Fruit fly (Drosophila melanogaster) whole organism, embryonic: ENCODE measurements around the gene CG8765.
A peak's percentile ranks its signal among the peaks of the same experiment; 100 is the strongest.

Source experiments
- Abd-B ChIP-seq: fragments of 200-800 bp; sonication (Bioruptor generic); optimal IDR thresholded peaks from 2 replicates; lab custom pipeline; 2018; ENCODE audit warnings: missing biosample characterization, mild to moderate bottlenecking, missing genetic modification characterization, moderate library complexity
- Aef1 ChIP-seq: fragments of 200-800 bp; sonication (Bioruptor generic); IDR thresholded peaks from 3 replicates; pipeline ENCODE4 v1.3.6; 2022; ENCODE audit warnings: missing biosample characterization, missing genetic modification characterization
- Atf6 ChIP-seq: fragments of 200-800 bp; sonication (Bioruptor generic); IDR thresholded peaks from 2 replicates; pipeline ENCODE4 v1.3.6; 2022; ENCODE audit warnings: missing biosample characterization, missing genetic modification characterization
- Bteb2 ChIP-seq: fragments of 200-800 bp; sonication (Bioruptor generic); optimal IDR thresholded peaks from 2 replicates; lab custom pipeline; 2016; ENCODE audit warnings: missing biosample characterization, missing genetic modification characterization
- C15 ChIP-seq: fragments of 200-800 bp; sonication (Bioruptor generic); IDR thresholded peaks from 3 replicates; pipeline ENCODE4 v1.3.6; 2022; ENCODE audit warnings: missing biosample characterization, missing genetic modification characterization
- CG10321 ChIP-seq: fragments of 200-800 bp; sonication (Bioruptor generic); IDR thresholded peaks from 2 replicates; pipeline ENCODE4 v1.3.6; 2022; ENCODE audit warnings: missing biosample characterization, missing genetic modification characterization
- CG11398 ChIP-seq: fragments of 200-800 bp; sonication (Bioruptor generic); optimal IDR thresholded peaks from 2 replicates; lab custom pipeline; 2016; ENCODE audit warnings: missing biosample characterization, missing genetic modification characterization
- CG11504 ChIP-seq: fragments of 200-800 bp; sonication (Bioruptor generic); optimal IDR thresholded peaks from 3 replicates; lab custom pipeline; 2019; ENCODE audit warnings: missing biosample characterization, mild to moderate bottlenecking, missing genetic modification characterization, moderate library complexity
- CG14441 ChIP-seq: fragments of 200-800 bp; sonication (Bioruptor generic); IDR thresholded peaks from 2 replicates; pipeline ENCODE4 v1.3.6; 2022; ENCODE audit warnings: missing biosample characterization, missing genetic modification characterization
- CG15601 ChIP-seq: fragments of 200-800 bp; sonication (Bioruptor generic); optimal IDR thresholded peaks from 3 replicates; lab custom pipeline; 2019; ENCODE audit warnings: missing biosample characterization, mild to moderate bottlenecking, missing genetic modification characterization, moderate library complexity
- CG15696 ChIP-seq: fragments of 200-800 bp; sonication (Bioruptor generic); optimal IDR thresholded peaks from 2 replicates; lab custom pipeline; 2019; ENCODE audit warnings: missing biosample characterization, mild to moderate bottlenecking, missing genetic modification characterization, moderate library complexity
- CG1602 ChIP-seq: fragments of 200-800 bp; sonication (Bioruptor generic); optimal IDR thresholded peaks from 3 replicates; lab custom pipeline; 2016; ENCODE audit warnings: missing biosample characterization, missing genetic modification characterization
- CG1603 ChIP-seq: fragments of 200-800 bp; sonication (Bioruptor generic); optimal IDR thresholded peaks from 2 replicates; lab custom pipeline; 2019; ENCODE audit warnings: missing biosample characterization, mild to moderate bottlenecking, missing genetic modification characterization, moderate library complexity
- CG16815 ChIP-seq: fragments of 200-800 bp; sonication (Bioruptor generic); optimal IDR thresholded peaks from 3 replicates; lab custom pipeline; 2017; ENCODE audit warnings: missing biosample characterization, mild to moderate bottlenecking, missing genetic modification characterization
- CG16863 ChIP-seq: fragments of 200-800 bp; sonication (Bioruptor generic); optimal IDR thresholded peaks from 3 replicates; lab custom pipeline; 2016; ENCODE audit warnings: missing biosample characterization, missing genetic modification characterization
- CG18764 ChIP-seq: fragments of 200-800 bp; sonication (Bioruptor generic); optimal IDR thresholded peaks from 3 replicates; lab custom pipeline; 2016; ENCODE audit warnings: missing biosample characterization, missing genetic modification characterization
- CG31224 ChIP-seq: fragments of 200-800 bp; sonication (Bioruptor generic); IDR thresholded peaks from 2 replicates; pipeline ENCODE4 v1.3.6; 2022; ENCODE audit warnings: missing biosample characterization, missing genetic modification characterization
- CG3847 ChIP-seq: fragments of 200-800 bp; sonication (Bioruptor generic); IDR thresholded peaks from 2 replicates; pipeline ENCODE4 v1.3.6; 2022; ENCODE audit warnings: missing biosample characterization, missing genetic modification characterization
- CG4820 ChIP-seq: fragments of 200-800 bp; sonication (Bioruptor generic); optimal IDR thresholded peaks from 3 replicates; lab custom pipeline; 2016; ENCODE audit warnings: missing biosample characterization, missing genetic modification characterization
- CG6254 ChIP-seq: fragments of 200-800 bp; sonication (Bioruptor generic); optimal IDR thresholded peaks from 3 replicates; lab custom pipeline; 2017; ENCODE audit warnings: mild to moderate bottlenecking, missing biosample characterization, missing genetic modification reagents, missing genetic modification characterization
- CG6689 ChIP-seq: fragments of 200-800 bp; sonication (Bioruptor generic); IDR thresholded peaks from 2 replicates; pipeline ENCODE4 v1.3.6; 2022; ENCODE audit warnings: missing biosample characterization, missing genetic modification characterization
- CG6791 ChIP-seq: fragments of 200-800 bp; sonication (Bioruptor generic); IDR thresholded peaks from 3 replicates; pipeline ENCODE4 v1.3.6; 2022; ENCODE audit warnings: missing biosample characterization, missing genetic modification characterization; ENCODE audit not compliant: partially characterized antibody
- CG8924 ChIP-seq: fragments of 200-800 bp; optimal IDR thresholded peaks from 3 replicates; lab custom pipeline; 2019; ENCODE audit warnings: missing biosample characterization, mild to moderate bottlenecking, missing genetic modification characterization, moderate library complexity
- D ChIP-seq, 2 experiments: fragments of 200-800 bp in 1 of 2; fragments of >200 bp in 1 of 2; sonication (Bioruptor generic) in 1 of 2; optimal IDR thresholded peaks; 2 replicates in 1 of 2; 3 replicates in 1 of 2; lab custom pipeline; 2017; ENCODE audit warnings: mild to moderate bottlenecking in 1 of 2, missing biosample characterization in 1 of 2, missing genetic modification characterization in 1 of 2, missing genetic modification reagents in 1 of 2
- Drgx ChIP-seq: fragments of 200-800 bp; sonication (Bioruptor generic); IDR thresholded peaks from 2 replicates; pipeline ENCODE4 v1.3.6; 2022; ENCODE audit warnings: missing biosample characterization, missing genetic modification characterization
- Hr51 ChIP-seq, 2 experiments: fragments of 200-800 bp; sonication (Bioruptor generic); optimal IDR thresholded peaks; 2 replicates in 1 of 2; 3 replicates in 1 of 2; lab custom pipeline; 2016 to 2018; ENCODE audit warnings: missing biosample characterization in 2 of 2, missing genetic modification characterization in 2 of 2, mild to moderate bottlenecking in 1 of 2, moderate library complexity in 1 of 2
- Max ChIP-seq: fragments of 200-800 bp; sonication (Bioruptor generic); optimal IDR thresholded peaks from 2 replicates; lab custom pipeline; 2016; ENCODE audit warnings: missing biosample characterization, mild to moderate bottlenecking, missing genetic modification characterization
- Nf-YC ChIP-seq: fragments of 200-800 bp; optimal IDR thresholded peaks from 3 replicates; lab custom pipeline; 2019; ENCODE audit warnings: missing biosample characterization, mild to moderate bottlenecking, missing genetic modification characterization, moderate library complexity
- PHDP ChIP-seq: fragments of 200-800 bp; sonication (Bioruptor generic); optimal IDR thresholded peaks from 3 replicates; lab custom pipeline; 2018; ENCODE audit warnings: missing biosample characterization, mild to moderate bottlenecking, missing genetic modification characterization, moderate library complexity
- Sox100B ChIP-seq: fragments of 200-800 bp; sonication (Bioruptor generic); optimal IDR thresholded peaks from 3 replicates; lab custom pipeline; 2018; ENCODE audit warnings: missing biosample characterization, mild to moderate bottlenecking, missing genetic modification characterization
- Usf ChIP-seq: fragments of 200-800 bp; sonication (Bioruptor generic); optimal IDR thresholded peaks from 2 replicates; lab custom pipeline; 2017; ENCODE audit warnings: missing genotype, missing biosample characterization, missing genetic modification characterization
- bab2 ChIP-seq: fragments of 200-800 bp; sonication (Bioruptor generic); optimal IDR thresholded peaks from 2 replicates; lab custom pipeline; 2016; ENCODE audit warnings: missing biosample characterization, missing genetic modification characterization
- chinmo ChIP-seq: fragments of 200-800 bp; sonication (Bioruptor generic); IDR thresholded peaks from 4 replicates; pipeline ENCODE4 v1.3.6; 2022; ENCODE audit warnings: missing biosample characterization, missing genetic modification characterization; ENCODE audit not compliant: partially characterized antibody
- chn ChIP-seq: fragments of 200-800 bp; sonication (Bioruptor generic); optimal IDR thresholded peaks from 2 replicates; lab custom pipeline; 2016; ENCODE audit warnings: missing biosample characterization, missing genetic modification characterization
- croc ChIP-seq: fragments of 200-800 bp; sonication (Bioruptor generic); conservative IDR thresholded peaks from 3 replicates; pipeline ENCODE4 v1.3.6; 2022; ENCODE audit warnings: missing biosample characterization, missing genetic modification characterization
- dmrt11E ChIP-seq: fragments of 200-800 bp; sonication (Bioruptor generic); optimal IDR thresholded peaks from 3 replicates; lab custom pipeline; 2018; ENCODE audit warnings: missing biosample characterization, mild to moderate bottlenecking, missing genetic modification characterization, moderate library complexity
- exex ChIP-seq: fragments of 200-800 bp; sonication (Bioruptor generic); optimal IDR thresholded peaks from 4 replicates; lab custom pipeline; 2018; ENCODE audit warnings: missing biosample characterization, mild to moderate bottlenecking, missing genetic modification characterization, moderate library complexity
- fd3F ChIP-seq: fragments of 200-800 bp; sonication (Bioruptor generic); optimal IDR thresholded peaks from 2 replicates; lab custom pipeline; 2018; ENCODE audit warnings: missing biosample characterization, mild to moderate bottlenecking, missing genetic modification characterization, moderate library complexity
- knrl ChIP-seq: fragments of 200-800 bp; sonication (Bioruptor generic); IDR thresholded peaks from 3 replicates; pipeline ENCODE4 v1.3.6; 2022; ENCODE audit warnings: missing biosample characterization, missing genetic modification characterization; ENCODE audit not compliant: partially characterized antibody
- nerfin-2 ChIP-seq: fragments of 200-800 bp; sonication (Bioruptor generic); IDR thresholded peaks from 2 replicates; pipeline ENCODE4 v1.3.6; 2022; ENCODE audit warnings: missing biosample characterization, missing genetic modification characterization; ENCODE audit not compliant: partially characterized antibody
- row ChIP-seq: fragments of 200-800 bp; sonication (Bioruptor generic); IDR thresholded peaks from 3 replicates; pipeline ENCODE4 v1.3.6; 2022; ENCODE audit warnings: missing biosample characterization, missing genetic modification characterization
- sd ChIP-seq: fragments of 200-800 bp; sonication (Bioruptor generic); optimal IDR thresholded peaks from 3 replicates; lab custom pipeline; 2018; ENCODE audit warnings: missing biosample characterization, mild to moderate bottlenecking, missing genetic modification characterization, moderate library complexity
- sug ChIP-seq: fragments of 200-800 bp; optimal IDR thresholded peaks from 2 replicates; lab custom pipeline; 2019; ENCODE audit warnings: missing biosample characterization, mild to moderate bottlenecking, missing genetic modification characterization, moderate library complexity
- tgo ChIP-seq: fragments of 200-800 bp; sonication (Bioruptor generic); IDR thresholded peaks from 3 replicates; pipeline ENCODE4 v1.3.6; 2022; ENCODE audit warnings: missing biosample characterization, missing genetic modification characterization
- tio ChIP-seq: fragments of 200-800 bp; sonication (Bioruptor generic); optimal IDR thresholded peaks from 2 replicates; lab custom pipeline; 2017; ENCODE audit warnings: missing biosample characterization, missing genetic modification characterization, inconsistent platforms
- unpg ChIP-seq: fragments of 200-800 bp; sonication (Bioruptor generic); optimal IDR thresholded peaks from 3 replicates; lab custom pipeline; 2018; ENCODE audit warnings: missing biosample characterization, mild to moderate bottlenecking, missing genetic modification characterization, moderate library complexity
- wdn ChIP-seq: fragments of 200-800 bp; sonication (Bioruptor generic); IDR thresholded peaks from 2 replicates; pipeline ENCODE4 v1.3.6; 2022; ENCODE audit warnings: missing biosample characterization, missing genetic modification characterization
- zen ChIP-seq: fragments of 200-800 bp; sonication (Bioruptor generic); optimal IDR thresholded peaks from 3 replicates; lab custom pipeline; 2018; ENCODE audit warnings: missing biosample characterization, mild to moderate bottlenecking, missing genetic modification characterization, moderate library complexity

Gene CG8765

dm6 chr3L:19634788-19635448 is 52.2 kb downstream of the CG8765 start (continued):
- TF ChIP-seq CG3847 (GFP tag; lab: Robert Waterston, UW) (peak; percentile 58; the same call in 1 of the 2 replicates), tio (GFP tag; lab: Kevin White, UChicago) (peak; percentile 40), CG16863 (GFP tag; lab: Kevin White, UChicago) (no peak), CG10321 (peak; percentile 55), Bteb2 (GFP tag; lab: Kevin White, UChicago) (peak; percentile 14), unpg (GFP tag; lab: Kevin White, UChicago) (peak; percentile 83), CG18764 (GFP tag; lab: Kevin White, UChicago) (peak; percentile 61), PHDP (tag; lab: Kevin White, UChicago) (peak; percentile 87), CG15696 (tag; lab: Kevin White, UChicago) (peak; percentile 64), CG6689 (GFP tag; lab: Robert Waterston, UW) (peak; percentile 87), sd (tag; lab: Kevin White, UChicago) (peak; percentile 19), CG16815 (GFP tag; lab: Kevin White, UChicago) (peak; percentile 50), Nf-YC (tag; lab: Kevin White, UChicago) (peak; percentile 35), CG11398 (GFP tag; lab: Kevin White, UChicago) (no peak), Drgx (peak; percentile 79; the same call in 1 of the 2 replicates), chinmo (GFP tag; lab: Robert Waterston, UW) (peak; percentile 74; the same call in 1 of the 4 replicates), bab2 (no peak), exex (tag; lab: Kevin White, UChicago) (peak; percentile 52), CG4820 (GFP tag; lab: Kevin White, UChicago) (peak; percentile 56), Abd-B (GFP tag; lab: Kevin White, UChicago) (peak; percentile 86), wdn (GFP tag; lab: Robert Waterston, UW) (peak; percentile 29; the same call in 1 of the 2 replicates), knrl (GFP tag; lab: Robert Waterston, UW) (no peak), zen (tag; lab: Kevin White, UChicago) (peak; percentile 65), Aef1 (GFP tag; lab: Robert Waterston, UW) (peak; percentile 74), D (optimal IDR thresholded peaks at IDR 0.05; lab: Kevin White, UChicago) (no peak), D (GFP tag; optimal IDR thresholded peaks at IDR 0.05; lab: Kevin White, UChicago) (peak; percentile 64), CG11504 (tag; lab: Kevin White, UChicago) (peak; percentile 90), fd3F (peak; percentile 62), chn (GFP tag; lab: Kevin White, UChicago) (no peak), sug (tag; lab: Kevin White, UChicago) (no peak), CG1602 (GFP tag; lab: Kevin White, UChicago) (peak; percentile 47), CG1603 (tag; lab: Kevin White, UChicago) (no peak), CG14441 (GFP tag; lab: Robert Waterston, UW) (no peak; the same call in 1 of the 2 replicates), Hr51 (GFP tag; optimal IDR thresholded peaks at IDR 0.05; lab: Kevin White, UChicago) (peak in 1 of 2 experiments; percentile 77), CG6791 (no peak), Usf (peak; percentile 4), C15 (GFP tag; lab: Robert Waterston, UW) (0 out of 3 replicates have a peak, but pooled peaks have one; percentile 50), dmrt11E (peak; percentile 67), Atf6 (GFP tag; lab: Robert Waterston, UW) (peak; percentile 71), row (peak; percentile 66), tgo (GFP tag; lab: Robert Waterston, UW) (peak; percentile 86), CG6254 (GFP tag; lab: Kevin White, UChicago) (peak; percentile 48), croc (peak; percentile 60), nerfin-2 (GFP tag; lab: Robert Waterston, UW) (no peak), Max (GFP tag; lab: Kevin White, UChicago) (peak; percentile 1), CG8924 (peak; percentile 60), CG15601 (peak; percentile 52), CG31224 (GFP tag; lab: Robert Waterston, UW) (peak; percentile 62), Sox100B (GFP tag; lab: Kevin White, UChicago) (peak; percentile 83)
